Fruit fly (Drosophila melanogaster) whole organism, embryonic: ENCODE measurements around the gene CG3009.

Experiments used
- CG12071 ChIP-seq: fragments of 200-800 bp; sonication (Bioruptor generic); optimal IDR thresholded peaks from 3 replicates; lab custom pipeline; 2018; ENCODE audit warnings: missing biosample characterization, mild to moderate bottlenecking, missing genetic modification characterization
- CG12299 ChIP-seq: fragments of 200-800 bp; sonication (Bioruptor generic); optimal IDR thresholded peaks from 2 replicates; lab custom pipeline; 2018; ENCODE audit warnings: missing biosample characterization, mild to moderate bottlenecking, missing genetic modification characterization
- CG13123 ChIP-seq: fragments of 200-800 bp; sonication (Bioruptor generic); optimal IDR thresholded peaks from 2 replicates; lab custom pipeline; 2016; ENCODE audit warnings: missing biosample characterization, missing genetic modification characterization
- CG13894 ChIP-seq: fragments of 200-800 bp; sonication (Bioruptor generic); optimal IDR thresholded peaks from 3 replicates; lab custom pipeline; 2018; ENCODE audit warnings: missing biosample characterization, mild to moderate bottlenecking, missing genetic modification characterization, moderate library complexity
- CG14667 ChIP-seq: fragments of 200-800 bp; sonication (Bioruptor generic); IDR thresholded peaks from 2 replicates; pipeline ENCODE4 v1.3.6; 2022; ENCODE audit warnings: missing biosample characterization, missing genetic modification characterization
- CG15269 ChIP-seq: fragments of 200-800 bp; sonication (Bioruptor generic); optimal IDR thresholded peaks from 2 replicates; lab custom pipeline; 2018; ENCODE audit warnings: missing biosample characterization, mild to moderate bottlenecking, missing genetic modification characterization, moderate library complexity
- CG15479 ChIP-seq: fragments of 200-800 bp; sonication (Bioruptor generic); optimal IDR thresholded peaks from 3 replicates; lab custom pipeline; 2019; ENCODE audit warnings: missing biosample characterization, mild to moderate bottlenecking, missing genetic modification characterization, moderate library complexity
- CG16779 ChIP-seq: fragments of 200-800 bp; sonication (Bioruptor generic); IDR thresholded peaks from 2 replicates; pipeline ENCODE4 v1.3.6; 2022; ENCODE audit warnings: missing biosample characterization, missing genetic modification characterization
- CG17328 ChIP-seq: fragments of 200-800 bp; sonication (Bioruptor generic); IDR thresholded peaks from 2 replicates; pipeline ENCODE4 v1.3.6; 2022; ENCODE audit warnings: missing biosample characterization, missing genetic modification characterization
- CG17385 ChIP-seq: fragments of 200-800 bp; sonication (Bioruptor generic); optimal IDR thresholded peaks from 3 replicates; lab custom pipeline; 2018; ENCODE audit warnings: missing biosample characterization, mild to moderate bottlenecking, missing genetic modification characterization
- CG1832 ChIP-seq: fragments of 200-800 bp; sonication (Bioruptor generic); optimal IDR thresholded peaks from 2 replicates; lab custom pipeline; 2017; ENCODE audit warnings: missing biosample characterization, mild to moderate bottlenecking, missing genetic modification characterization, inconsistent platforms
- CG2712 ChIP-seq: fragments of 200-800 bp; optimal IDR thresholded peaks from 3 replicates; lab custom pipeline; 2019; ENCODE audit warnings: missing biosample characterization, mild to moderate bottlenecking, missing genetic modification characterization, moderate library complexity
- CG31365 ChIP-seq: fragments of 200-800 bp; sonication (Bioruptor generic); optimal IDR thresholded peaks from 2 replicates; lab custom pipeline; 2018; ENCODE audit warnings: missing biosample characterization, mild to moderate bottlenecking, missing genetic modification characterization
- CG34376 ChIP-seq: fragments of 200-800 bp; sonication (Bioruptor generic); optimal IDR thresholded peaks from 2 replicates; lab custom pipeline; 2018; ENCODE audit warnings: missing biosample characterization, mild to moderate bottlenecking, missing genetic modification characterization
- CG34422 ChIP-seq: fragments of 200-800 bp; sonication (Bioruptor generic); IDR thresholded peaks from 3 replicates; pipeline ENCODE4 v1.3.6; 2022; ENCODE audit warnings: missing biosample characterization, missing genetic modification characterization
- CG42726 ChIP-seq: fragments of 200-800 bp; sonication (Bioruptor generic); IDR thresholded peaks from 2 replicates; pipeline ENCODE4 v1.3.6; 2022; ENCODE audit warnings: missing biosample characterization, missing genetic modification characterization; ENCODE audit not compliant: partially characterized antibody
- CG4360 ChIP-seq: fragments of 200-800 bp; sonication (Bioruptor generic); IDR thresholded peaks from 2 replicates; pipeline ENCODE4 v1.3.6; 2022; ENCODE audit warnings: missing biosample characterization, missing genetic modification characterization
- CG6654 ChIP-seq: fragments of 200-800 bp; sonication (Bioruptor generic); optimal IDR thresholded peaks from 2 replicates; lab custom pipeline; 2017; ENCODE audit warnings: missing biosample characterization, mild to moderate bottlenecking, missing genetic modification characterization
- CG6854 ChIP-seq: fragments of 200-800 bp; sonication (Bioruptor generic); optimal IDR thresholded peaks from 3 replicates; lab custom pipeline; 2017; ENCODE audit warnings: missing biosample characterization, mild to moderate bottlenecking, missing genetic modification characterization
- CG7928 ChIP-seq: fragments of 200-800 bp; sonication (Bioruptor generic); optimal IDR thresholded peaks from 2 replicates; lab custom pipeline; 2017; ENCODE audit warnings: missing biosample characterization, mild to moderate bottlenecking, missing genetic modification characterization
- CG8089 ChIP-seq: fragments of 200-800 bp; sonication (Bioruptor generic); optimal IDR thresholded peaks from 3 replicates; lab custom pipeline; 2016; ENCODE audit warnings: missing biosample characterization, missing genetic modification characterization
- CG8281 ChIP-seq: fragments of 200-800 bp; sonication (Bioruptor generic); optimal IDR thresholded peaks from 2 replicates; lab custom pipeline; 2018; ENCODE audit warnings: missing biosample characterization, mild to moderate bottlenecking, missing genetic modification characterization, moderate library complexity
- CG8290 ChIP-seq, 3 experiments: fragments of 200-800 bp; sonication (Bioruptor generic); optimal IDR thresholded peaks; 2 replicates each; lab custom pipeline; 2016 to 2019; ENCODE audit warnings: missing biosample characterization in 3 of 3, missing genetic modification characterization in 3 of 3, mild to moderate bottlenecking in 2 of 3, moderate library complexity in 1 of 3
- CG9609 ChIP-seq: fragments of 200-800 bp; sonication (Bioruptor generic); optimal IDR thresholded peaks from 3 replicates; lab custom pipeline; 2016; ENCODE audit warnings: missing biosample characterization, missing genetic modification characterization
- Chrac-16 ChIP-seq: fragments of 200-800 bp; sonication (Bioruptor generic); optimal IDR thresholded peaks from 3 replicates; lab custom pipeline; 2016; ENCODE audit warnings: missing biosample characterization, missing genetic modification characterization
- D ChIP-seq, 2 experiments: fragments of 200-800 bp in 1 of 2; fragments of >200 bp in 1 of 2; sonication (Bioruptor generic) in 1 of 2; optimal IDR thresholded peaks; 2 replicates in 1 of 2; 3 replicates in 1 of 2; lab custom pipeline; 2017; ENCODE audit warnings: mild to moderate bottlenecking in 1 of 2, missing biosample characterization in 1 of 2, missing genetic modification characterization in 1 of 2, missing genetic modification reagents in 1 of 2
- Drgx ChIP-seq: fragments of 200-800 bp; sonication (Bioruptor generic); IDR thresholded peaks from 2 replicates; pipeline ENCODE4 v1.3.6; 2022; ENCODE audit warnings: missing biosample characterization, missing genetic modification characterization
- E2f2 ChIP-seq: fragments of 200-800 bp; sonication (Bioruptor generic); IDR thresholded peaks from 2 replicates; pipeline ENCODE4 v1.3.6; 2022; ENCODE audit warnings: missing biosample characterization, missing genetic modification characterization
- Hr3 ChIP-seq: fragments of 200-800 bp; sonication (Bioruptor generic); optimal IDR thresholded peaks from 3 replicates; lab custom pipeline; 2016; ENCODE audit warnings: missing biosample characterization, missing genetic modification characterization
- Hr78 ChIP-seq, 2 experiments: fragments of 200-800 bp in 1 of 2; fragments of >200 bp in 1 of 2; sonication (Bioruptor generic) in 1 of 2; optimal IDR thresholded peaks; 2 replicates each; lab custom pipeline; 2017 to 2019; ENCODE audit warnings: missing biosample characterization in 2 of 2, missing genetic modification characterization in 2 of 2, mild to moderate bottlenecking in 1 of 2, moderate library complexity in 1 of 2
- Kr ChIP-seq: fragments of 200-800 bp; sonication (Bioruptor generic); optimal IDR thresholded peaks from 2 replicates; lab custom pipeline; 2017; ENCODE audit warnings: missing biosample characterization, mild to moderate bottlenecking, missing genetic modification characterization
- Med ChIP-seq: fragments of 200-800 bp; sonication (Bioruptor generic); peaks from one replicate; lab custom pipeline; 2016; ENCODE audit warnings: missing biosample characterization, missing genetic modification characterization, mild to moderate bottlenecking, inconsistent platforms, moderate library complexity
- NC2α ChIP-seq: fragments of 200-800 bp; sonication (Bioruptor generic); optimal IDR thresholded peaks from 2 replicates; lab custom pipeline; 2016; ENCODE audit warnings: missing biosample characterization, missing genetic modification characterization
- Pdp1 ChIP-seq, 2 experiments: fragments of 200-800 bp; sonication (Bioruptor generic); optimal IDR thresholded peaks; 3 replicates each; lab custom pipeline; 2016; ENCODE audit warnings: missing biosample characterization in 2 of 2, missing genetic modification characterization in 2 of 2, mild to moderate bottlenecking in 1 of 2, moderate library complexity in 1 of 2
- Rfx ChIP-seq: fragments of 200-800 bp; sonication (Bioruptor generic); IDR thresholded peaks from 2 replicates; pipeline ENCODE4 v1.3.6; 2022; ENCODE audit warnings: missing biosample characterization, missing genetic modification characterization
- Sry-δ ChIP-seq: fragments of 200-800 bp; sonication (Bioruptor generic); optimal IDR thresholded peaks from 2 replicates; lab custom pipeline; 2016; ENCODE audit warnings: missing biosample characterization, missing genetic modification characterization
- Xbp1 ChIP-seq: fragments of 200-800 bp; sonication (Bioruptor generic); optimal IDR thresholded peaks from 3 replicates; lab custom pipeline; 2016; ENCODE audit warnings: missing biosample characterization, mild to moderate bottlenecking, missing genetic modification characterization
- chm ChIP-seq: fragments of 200-800 bp; sonication (Bioruptor generic); IDR thresholded peaks from 2 replicates; pipeline ENCODE4 v1.3.6; 2022; ENCODE audit warnings: missing biosample characterization, missing genetic modification characterization
- chn ChIP-seq: fragments of 200-800 bp; sonication (Bioruptor generic); optimal IDR thresholded peaks from 2 replicates; lab custom pipeline; 2016; ENCODE audit warnings: missing biosample characterization, missing genetic modification characterization
- crol ChIP-seq: fragments of 200-800 bp; sonication (Bioruptor generic); IDR thresholded peaks from 2 replicates; pipeline ENCODE4 v1.3.6; 2022; ENCODE audit warnings: missing biosample characterization, missing genetic modification characterization
- gcm2 ChIP-seq: fragments of 200-800 bp; sonication (Bioruptor generic); optimal IDR thresholded peaks from 2 replicates; lab custom pipeline; 2016; ENCODE audit warnings: missing biosample characterization, missing genetic modification characterization
- mirr ChIP-seq: fragments of 200-800 bp; sonication (Bioruptor generic); optimal IDR thresholded peaks from 3 replicates; lab custom pipeline; 2018; ENCODE audit warnings: missing biosample characterization, mild to moderate bottlenecking, missing genetic modification characterization
- nom ChIP-seq: fragments of 200-800 bp; sonication (Bioruptor generic); optimal IDR thresholded peaks from 2 replicates; lab custom pipeline; 2017; ENCODE audit warnings: missing biosample characterization, missing genetic modification characterization, mild to moderate bottlenecking, moderate library complexity, missing genetic modification reagents
- pros ChIP-seq: fragments of 200-800 bp; sonication (Bioruptor generic); optimal IDR thresholded peaks from 3 replicates; lab custom pipeline; 2019; ENCODE audit warnings: missing biosample characterization, mild to moderate bottlenecking, missing genetic modification characterization, moderate library complexity
- sens ChIP-seq: fragments of 200-800 bp; sonication (Bioruptor generic); peaks from one replicate; lab custom pipeline; 2016; ENCODE audit warnings: missing biosample characterization, missing genetic modification characterization
- sr ChIP-seq: fragments of 200-800 bp; sonication (Bioruptor generic); IDR thresholded peaks from 3 replicates; pipeline ENCODE4 v1.3.6; 2022; ENCODE audit warnings: missing biosample characterization, missing genetic modification characterization
- tap ChIP-seq: fragments of 200-800 bp; optimal IDR thresholded peaks from 3 replicates; lab custom pipeline; 2019; ENCODE audit warnings: missing biosample characterization, mild to moderate bottlenecking, missing genetic modification characterization, moderate library complexity
- tin ChIP-seq: fragments of 200-800 bp; sonication (Bioruptor generic); optimal IDR thresholded peaks from 3 replicates; lab custom pipeline; 2016; ENCODE audit warnings: missing biosample characterization, missing genetic modification characterization
- twi ChIP-seq: fragments of 200-800 bp; optimal IDR thresholded peaks from 2 replicates; lab custom pipeline; 2019; ENCODE audit warnings: missing biosample characterization, mild to moderate bottlenecking, missing genetic modification characterization, moderate library complexity

CG3009 gene

dm6 chrX:4678146-4678912 lies 11.8 kb upstream of the CG3009 start:
- TF ChIP-seq CG17385 (GFP tag; lab: Kevin White, UChicago) (no peak), CG17328 (GFP tag; lab: Robert Waterston, UW) (no peak), NC2α (GFP tag; lab: Kevin White, UChicago) (no peak), Drgx (GFP tag; lab: Robert Waterston, UW) (no peak), Kr (GFP tag; lab: Kevin White, UChicago) (peak; percentile 45), Chrac-16 (no peak), tin (no peak), Xbp1 (GFP tag; lab: Kevin White, UChicago) (peak; percentile 9), Rfx (GFP tag; lab: Robert Waterston, UW) (no peak), Sry-δ (GFP tag; lab: Kevin White, UChicago) (no peak), Hr78 (GFP tag; optimal IDR thresholded peaks at IDR 0.05; lab: Kevin White, UChicago) (no peak), CG15269 (tag; lab: Kevin White, UChicago) (no peak), CG1832 (GFP tag; lab: Kevin White, UChicago) (peak; percentile 64), CG34376 (no peak), CG7928 (GFP tag; lab: Kevin White, UChicago) (no peak), CG15479 (no peak), nom (GFP tag; lab: Kevin White, UChicago) (no peak), twi (peak; percentile 77), pros (GFP tag; lab: Kevin White, UChicago) (peak; percentile 95), gcm2 (GFP tag; lab: Kevin White, UChicago) (no peak), chn (GFP tag; lab: Kevin White, UChicago) (no peak), CG34422 (no peak), CG8089 (no peak), crol (peak; percentile 95), E2f2 (GFP tag; lab: Robert Waterston, UW) (no peak), CG6654 (GFP tag; lab: Kevin White, UChicago) (no peak), CG13123 (GFP tag; lab: Kevin White, UChicago) (no peak), CG12299 (tag; lab: Kevin White, UChicago) (no peak), chm (GFP tag; lab: Robert Waterston, UW) (0 out of 2 replicates have a peak, but pooled peaks have one; percentile 7), tap (tag; lab: Kevin White, UChicago) (no peak), Hr3 (no peak), CG14667 (GFP tag; lab: Robert Waterston, UW) (no peak), sr (GFP tag; lab: Robert Waterston, UW) (no peak), CG8290 (GFP tag; optimal IDR thresholded peaks at IDR 0.05; lab: Kevin White, UChicago) (no peak), CG8290 (tag; optimal IDR thresholded peaks at IDR 0.05; lab: Kevin White, UChicago) (no peak), CG12071 (GFP tag; lab: Kevin White, UChicago) (no peak), mirr (GFP tag; lab: Kevin White, UChicago) (no peak), CG31365 (tag; lab: Kevin White, UChicago) (no peak), CG4360 (GFP tag; lab: Robert Waterston, UW) (no peak), CG42726 (GFP tag; lab: Robert Waterston, UW) (no peak), CG2712 (no peak), Pdp1 (GFP tag; optimal IDR thresholded peaks at IDR 0.05; lab: Kevin White, UChicago) (no peak), CG9609 (no peak), CG8281 (tag; lab: Kevin White, UChicago) (no peak), CG13894 (no peak), sens (peak; percentile 48), CG6854 (no peak), D (optimal IDR thresholded peaks at IDR 0.05; lab: Kevin White, UChicago) (peak; percentile 58), D (GFP tag; optimal IDR thresholded peaks at IDR 0.05; lab: Kevin White, UChicago) (no peak), CG16779 (GFP tag; lab: Robert Waterston, UW) (no peak), Med (GFP tag; lab: Kevin White, UChicago) (peak; percentile 32)
